Fruit fly (Drosophila melanogaster): ENCODE measurements around the gene CG11951.

DNA sequence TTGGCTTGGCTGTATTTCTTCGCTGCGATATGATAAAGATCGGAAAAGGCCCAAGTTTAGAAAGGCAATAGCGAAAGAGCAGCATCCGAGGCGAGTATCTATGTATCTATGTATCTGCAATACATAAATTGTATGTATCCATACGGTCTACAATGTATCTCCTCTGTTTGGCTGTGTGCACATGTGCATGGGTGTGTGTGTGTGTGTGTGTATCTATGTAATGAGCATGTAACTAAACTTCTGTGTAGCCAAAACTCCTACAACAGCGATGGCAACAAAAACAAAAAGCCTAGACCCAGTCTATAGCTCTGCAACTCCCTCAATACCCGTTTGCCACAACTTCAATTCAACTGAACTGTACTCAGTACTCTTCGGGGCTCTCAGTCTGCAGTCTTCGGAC is 28.4 kb downstream of the CG11951 start:
- TF ChIP-seq h (optimal IDR thresholded peaks at IDR 0.05) (no peak), insv (optimal IDR thresholded peaks at IDR 0.05) (no peak), psq (optimal IDR thresholded peaks at IDR 0.05) (no peak), Myc (optimal IDR thresholded peaks at IDR 0.05) (no peak), ttk (optimal IDR thresholded peaks at IDR 0.05) (no peak)

Data from Kc167 (cell line).